Fruit fly (Drosophila melanogaster) whole organism, pupa: Measurements from ENCODE around the gene Yp3.

Experiments used
- CG10348 ChIP-seq: fragments of 200-800 bp; sonication (Bioruptor generic); IDR thresholded peaks from 2 replicates; pipeline ENCODE4 v1.3.6; 2022; ENCODE audit warnings: missing biosample characterization, missing genetic modification characterization
- CG12605 ChIP-seq: fragments of 200-800 bp; sonication (Bioruptor generic); IDR thresholded peaks from 2 replicates; pipeline ENCODE4 v1.3.6; 2022; ENCODE audit warnings: missing biosample characterization, missing genetic modification characterization
- CG13204 ChIP-seq: fragments of 200-800 bp; sonication (Bioruptor generic); optimal IDR thresholded peaks from 2 replicates; lab custom pipeline; 2018; ENCODE audit warnings: missing biosample characterization, mild to moderate bottlenecking, missing genetic modification characterization, moderate library complexity
- CG14655 ChIP-seq: fragments of 200-800 bp; sonication (Bioruptor generic); optimal IDR thresholded peaks from 3 replicates; lab custom pipeline; 2017; ENCODE audit warnings: mild to moderate bottlenecking, missing biosample characterization, missing genetic modification reagents, missing genetic modification characterization
- CG15710 ChIP-seq: fragments of 200-800 bp; sonication (Bioruptor generic); optimal IDR thresholded peaks from 2 replicates; lab custom pipeline; 2018; ENCODE audit warnings: missing biosample characterization, mild to moderate bottlenecking, missing genetic modification characterization, moderate library complexity
- CG17806 ChIP-seq: fragments of 200-800 bp; sonication (Bioruptor generic); optimal IDR thresholded peaks from 2 replicates; lab custom pipeline; 2018; ENCODE audit warnings: missing biosample characterization, mild to moderate bottlenecking, missing genetic modification characterization, moderate library complexity
- CG32121 ChIP-seq: fragments of 200-800 bp; sonication (Bioruptor generic); IDR thresholded peaks from 2 replicates; pipeline ENCODE4 v1.3.6; 2022; ENCODE audit warnings: missing biosample characterization, missing genetic modification characterization
- CG34367 ChIP-seq: fragments of 200-800 bp; sonication (Bioruptor generic); optimal IDR thresholded peaks from 2 replicates; lab custom pipeline; 2018; ENCODE audit warnings: missing biosample characterization, mild to moderate bottlenecking, missing genetic modification characterization
- CG4496 ChIP-seq: fragments of 200-800 bp; sonication (Bioruptor generic); IDR thresholded peaks from 3 replicates; pipeline ENCODE4 v1.3.6; 2022; ENCODE audit warnings: missing biosample characterization, missing genetic modification characterization
- CG8159 ChIP-seq: fragments of 200-800 bp; sonication (Bioruptor generic); optimal IDR thresholded peaks from 3 replicates; lab custom pipeline; 2018; ENCODE audit warnings: missing biosample characterization, mild to moderate bottlenecking, missing genetic modification characterization, moderate library complexity
- CG8301 ChIP-seq: fragments of 200-800 bp; sonication (Bioruptor generic); optimal IDR thresholded peaks from 2 replicates; lab custom pipeline; 2018; ENCODE audit warnings: missing biosample characterization, mild to moderate bottlenecking, missing genetic modification characterization
- CG9948 ChIP-seq: fragments of 200-800 bp; sonication (Bioruptor generic); optimal IDR thresholded peaks from 2 replicates; lab custom pipeline; 2018; ENCODE audit warnings: missing biosample characterization, mild to moderate bottlenecking, missing genetic modification characterization, moderate library complexity
- D1 ChIP-seq: fragments of 200-800 bp; sonication (Bioruptor generic); optimal IDR thresholded peaks from 2 replicates; lab custom pipeline; 2018; ENCODE audit warnings: missing biosample characterization, mild to moderate bottlenecking, missing genetic modification characterization, moderate library complexity
- EcR ChIP-seq: fragments of 200-800 bp; sonication (Bioruptor generic); optimal IDR thresholded peaks from 3 replicates; lab custom pipeline; 2019; ENCODE audit warnings: missing biosample characterization, missing genetic modification characterization, mild to moderate bottlenecking, moderate library complexity, missing genetic modification reagents
- Ets98B ChIP-seq: fragments of 200-800 bp; sonication (Bioruptor generic); IDR thresholded peaks from 2 replicates; pipeline ENCODE4 v1.3.6; 2022; ENCODE audit warnings: missing biosample characterization, missing genetic modification characterization
- Pif1A ChIP-seq: fragments of 200-800 bp; sonication (Bioruptor generic); optimal IDR thresholded peaks from 3 replicates; lab custom pipeline; 2016; ENCODE audit warnings: missing biosample characterization, missing genetic modification characterization
- Pif1B ChIP-seq: fragments of 200-800 bp; sonication (Bioruptor generic); optimal IDR thresholded peaks from 3 replicates; lab custom pipeline; 2016; ENCODE audit warnings: missing biosample characterization, missing genetic modification characterization
- Snoo ChIP-seq: fragments of 200-800 bp; sonication (Bioruptor generic); optimal IDR thresholded peaks from 3 replicates; lab custom pipeline; 2017; ENCODE audit warnings: missing biosample characterization, mild to moderate bottlenecking, missing genetic modification characterization, inconsistent platforms
- fd96Ca ChIP-seq: fragments of 200-800 bp; sonication (Bioruptor generic); IDR thresholded peaks from 3 replicates; pipeline ENCODE4 v1.3.6; 2022; ENCODE audit warnings: missing biosample characterization, missing genetic modification characterization
- gl ChIP-seq: fragments of 200-800 bp; sonication (Bioruptor generic); optimal IDR thresholded peaks from 2 replicates; lab custom pipeline; 2018; ENCODE audit warnings: missing biosample characterization, mild to moderate bottlenecking, missing genetic modification characterization
- rn ChIP-seq: fragments of 200-800 bp; sonication (Bioruptor generic); IDR thresholded peaks from 2 replicates; pipeline ENCODE4 v1.3.6; 2022; ENCODE audit warnings: missing biosample characterization, missing genetic modification characterization

The Yp3 gene

DNA sequence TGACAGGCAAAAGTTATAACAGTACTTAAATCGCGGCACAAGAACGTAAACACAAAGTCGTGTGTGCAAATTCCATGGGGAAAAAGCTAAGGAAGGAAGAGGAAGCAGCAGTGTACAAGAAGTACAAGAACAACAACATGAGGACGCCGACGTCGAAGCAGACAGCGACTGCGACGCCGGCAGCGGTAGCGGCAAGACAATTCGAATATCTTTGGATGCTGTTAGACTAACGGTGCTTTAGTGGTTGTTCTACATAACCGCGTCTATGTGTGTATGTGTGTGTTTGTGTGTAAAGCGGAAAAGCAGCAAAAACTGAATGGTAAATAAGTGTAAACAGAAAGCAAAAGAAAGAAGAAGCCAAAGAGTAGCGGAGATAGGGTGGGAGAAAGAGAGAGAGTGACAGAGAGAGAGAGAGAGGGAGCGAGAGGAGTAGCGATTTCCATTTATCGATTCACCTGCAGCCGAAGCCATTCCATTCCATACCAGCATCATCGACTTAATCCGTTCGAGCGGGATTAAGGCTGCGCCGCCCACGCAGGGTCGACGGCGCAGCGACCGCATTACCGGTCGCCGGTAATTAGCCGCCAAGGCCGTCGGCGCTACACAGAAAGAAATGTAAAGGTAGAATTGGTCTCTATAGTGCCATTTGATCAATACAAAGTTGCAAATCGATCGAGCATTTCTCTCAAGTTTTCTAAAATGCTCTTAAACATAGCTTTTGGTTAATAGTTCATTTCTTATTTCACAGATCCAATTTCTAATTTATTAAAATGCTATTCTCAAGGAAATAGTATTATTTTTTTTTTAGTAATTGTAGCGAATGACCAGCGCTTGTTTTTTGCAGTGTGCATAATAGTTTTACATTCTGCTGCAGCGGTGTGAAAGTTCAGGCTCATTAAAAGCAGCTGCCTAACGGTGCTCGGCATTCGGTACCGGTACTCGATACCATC, 24.9 kb downstream of the Yp3 start:
- TF ChIP-seq EcR (GFP tag; lab: Kevin White, UChicago): no peak
- peak; percentile 83 for TF ChIP-seq CG4496 (GFP tag; lab: Robert Waterston, UW)
- peak; percentile 30; the same call in 1 of the 2 replicates for TF ChIP-seq rn
- TF ChIP-seq CG32121 (GFP tag; lab: Robert Waterston, UW): peak; percentile 73
- TF ChIP-seq D1: no peak
- peak; percentile 13 for TF ChIP-seq Pif1B (GFP tag; lab: Kevin White, UChicago)
- no peak for TF ChIP-seq Snoo
- TF ChIP-seq CG17806: peak; percentile 48
- TF ChIP-seq CG10348 (GFP tag; lab: Robert Waterston, UW): no peak
- TF ChIP-seq gl (tag; lab: Kevin White, UChicago): no peak
- no peak for TF ChIP-seq CG13204 (GFP tag; lab: Kevin White, UChicago)
- peak; percentile 43; the same call in 1 of the 3 replicates for TF ChIP-seq fd96Ca (GFP tag; lab: Robert Waterston, UW)
- TF ChIP-seq CG8301 (tag; lab: Kevin White, UChicago): peak; percentile 58
- peak; percentile 50; the same call in 1 of the 2 replicates for TF ChIP-seq CG12605
- peak; percentile 71 for TF ChIP-seq CG14655
- peak; percentile 48 for TF ChIP-seq CG9948 (tag; lab: Kevin White, UChicago)
- TF ChIP-seq CG15710 (tag; lab: Kevin White, UChicago): peak; percentile 40
- TF ChIP-seq CG8159 (tag; lab: Kevin White, UChicago): peak; percentile 55
- TF ChIP-seq Pif1A (GFP tag; lab: Kevin White, UChicago): peak; percentile 64
- TF ChIP-seq Ets98B (GFP tag; lab: Robert Waterston, UW): peak; percentile 56
- TF ChIP-seq CG34367 (tag; lab: Kevin White, UChicago): no peak

DNA sequence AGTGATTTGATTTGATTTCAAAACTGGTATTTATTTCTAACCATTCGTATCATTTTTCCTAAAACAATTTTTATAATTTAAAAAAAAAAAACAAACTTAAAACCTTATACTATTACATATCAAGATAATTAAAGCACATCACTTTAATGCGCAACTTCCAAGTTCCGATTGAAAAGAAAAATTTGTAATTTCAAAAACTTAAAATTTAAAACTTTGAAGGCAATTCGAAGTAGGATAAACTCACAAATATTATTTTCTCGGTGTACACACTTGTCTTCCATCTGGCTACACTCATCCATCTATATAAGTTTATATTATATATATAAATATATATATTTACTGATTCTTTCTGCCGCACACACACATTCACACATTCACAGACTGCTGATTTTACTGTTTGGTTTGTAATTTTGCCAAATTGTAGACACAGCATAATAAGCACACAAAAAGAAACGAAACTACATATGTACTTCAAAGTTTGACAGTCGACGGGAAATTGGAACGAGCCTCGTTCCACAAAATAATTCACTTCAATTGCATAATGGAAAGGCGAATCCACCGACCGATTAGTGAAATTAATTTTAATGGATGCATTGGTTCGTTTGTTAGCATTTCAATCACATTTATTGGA, 26.8 kb downstream of the Yp3 start:
- TF ChIP-seq Pif1A (GFP tag; lab: Kevin White, UChicago): no peak
- no peak for TF ChIP-seq CG4496 (GFP tag; lab: Robert Waterston, UW)
- TF ChIP-seq CG12605: no peak
- TF ChIP-seq, all 21 proteins: peak for 0

DNA sequence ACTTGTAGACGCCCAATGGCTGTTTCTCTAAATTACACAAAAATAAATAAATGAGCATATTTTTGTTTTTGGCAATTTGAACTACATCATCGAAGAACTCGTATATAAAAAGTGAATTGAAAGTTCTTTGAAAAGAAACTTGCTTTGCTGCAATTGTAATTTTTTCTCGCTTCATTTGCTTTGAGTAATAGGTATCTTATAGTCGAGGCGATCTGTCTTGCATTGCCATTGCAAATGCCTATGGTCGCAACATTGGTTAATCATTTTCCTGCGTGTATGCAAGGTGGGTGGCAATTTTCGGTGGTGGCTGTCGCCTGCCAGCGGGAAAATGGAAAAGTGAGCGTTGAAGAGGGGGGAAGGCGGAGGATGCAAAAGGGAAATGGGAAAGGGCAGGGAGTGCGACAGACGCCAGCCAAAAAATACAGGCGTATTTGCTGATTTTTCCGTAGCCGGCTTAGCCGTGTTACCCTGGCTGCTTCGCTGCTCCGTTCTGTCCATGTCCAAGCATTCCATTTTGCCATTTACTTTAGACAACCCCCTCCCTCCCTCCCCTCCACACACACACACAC, 28.0 kb downstream of the Yp3 start:
- TF ChIP-seq CG15710 (tag; lab: Kevin White, UChicago) (no peak), fd96Ca (GFP tag; lab: Robert Waterston, UW) (no peak), CG17806 (no peak)

DNA sequence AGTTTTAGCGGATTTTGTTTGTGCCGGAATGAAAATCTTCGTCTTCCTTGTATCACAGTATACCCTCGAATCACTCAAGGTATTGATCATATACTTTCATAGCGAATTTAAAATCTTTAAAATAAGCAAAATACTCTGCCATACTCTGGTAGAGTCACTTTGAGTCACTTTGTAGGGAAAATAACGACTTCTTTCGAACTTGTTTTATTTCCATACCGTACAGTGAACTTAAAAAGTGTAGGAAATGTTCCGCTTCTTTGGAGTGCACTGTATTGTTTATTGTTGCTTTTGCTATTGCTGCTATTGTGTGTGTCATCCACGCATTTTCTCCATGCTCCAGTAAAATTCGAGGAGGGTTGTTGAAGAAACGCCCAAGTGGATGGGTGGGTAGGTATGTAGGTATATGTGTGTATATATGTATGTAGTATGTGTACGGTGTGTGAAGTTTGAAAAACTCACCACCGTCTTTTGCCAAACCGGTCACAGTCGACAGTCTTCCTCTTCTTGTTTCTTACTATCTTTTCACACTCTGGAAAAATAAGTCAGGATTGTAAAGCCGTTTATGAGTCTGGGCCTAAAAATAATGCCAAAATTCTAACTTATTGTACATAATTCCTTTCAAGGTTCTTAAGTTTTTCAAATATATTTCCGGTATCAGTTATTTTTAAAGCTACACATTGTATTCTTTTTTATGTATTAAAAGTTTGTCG, 29.8 kb downstream of the Yp3 start:
- TF ChIP-seq CG8159 (tag; lab: Kevin White, UChicago) (no peak), fd96Ca (GFP tag; lab: Robert Waterston, UW) (peak; percentile 34; the same call in 1 of the 3 replicates), CG4496 (GFP tag; lab: Robert Waterston, UW) (peak; percentile 17; the same call in 1 of the 3 replicates), CG17806 (peak; percentile 15), CG14655 (peak; percentile 42), Pif1A (GFP tag; lab: Kevin White, UChicago) (no peak), CG9948 (tag; lab: Kevin White, UChicago) (peak; percentile 26), CG8301 (tag; lab: Kevin White, UChicago) (peak; percentile 27), CG15710 (tag; lab: Kevin White, UChicago) (peak; percentile 7), D1 (no peak), CG13204 (GFP tag; lab: Kevin White, UChicago) (no peak)

DNA sequence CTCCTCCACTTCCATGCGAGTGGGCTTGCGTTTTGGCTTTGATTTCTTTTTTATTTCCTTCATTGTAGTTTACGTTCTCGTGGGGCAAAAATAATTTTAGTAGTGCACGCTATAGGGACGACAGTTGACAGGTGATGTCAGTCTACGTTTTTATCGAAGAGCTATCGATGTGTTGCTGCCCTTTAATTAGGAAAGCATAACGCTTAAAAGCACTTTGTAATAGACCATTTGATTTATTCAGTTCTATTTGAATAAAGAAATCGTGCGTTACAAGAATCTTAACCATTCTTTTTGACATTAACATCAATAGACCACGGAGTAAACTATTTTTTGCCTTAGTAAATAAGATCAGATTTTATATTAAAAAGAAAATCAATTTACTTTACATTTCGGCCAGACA, 31.7 kb downstream of the Yp3 start, which contains the start of gene CG10993:
CG10993 (minus strand) TSS at position 101 of the 400 bp plus-strand sequence.
- no peak for TF ChIP-seq CG9948 (tag; lab: Kevin White, UChicago)
- no peak for TF ChIP-seq rn

DNA sequence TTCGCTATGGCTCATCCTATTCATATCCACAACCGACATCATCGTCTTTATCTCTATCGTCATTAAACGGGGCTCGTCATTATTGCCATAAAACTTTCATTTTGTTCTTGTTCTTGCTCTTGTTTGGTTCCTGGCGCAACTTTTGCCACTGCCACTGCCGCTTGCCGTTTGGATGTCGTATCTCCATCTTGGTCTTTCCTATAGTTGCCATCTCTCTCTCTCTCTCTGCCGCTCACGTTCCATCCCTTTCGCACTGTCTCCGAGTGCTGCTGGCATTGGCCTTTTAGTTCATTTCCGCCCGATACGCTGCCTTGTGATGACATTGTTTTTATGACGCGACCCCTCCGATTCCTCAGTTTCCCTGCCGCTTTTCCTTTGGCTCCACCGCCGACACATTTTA, 33.1 kb downstream of the Yp3 start:
- TF ChIP-seq EcR (GFP tag; lab: Kevin White, UChicago): peak; percentile 32
- no peak for TF ChIP-seq Ets98B (GFP tag; lab: Robert Waterston, UW)
